Worm (Caenorhabditis elegans): ENCODE measurements around the gene aman-2.

ce11 chrV:11879732-11880131 is 53.3 kb downstream of the aman-2 start, which contains the start of gene sulp-5:
- TF ChIP-seq hnd-1 (tag; optimal IDR thresholded peaks at IDR 0.05), result no peak
- TF ChIP-seq ama-1 (optimal IDR thresholded peaks at IDR 0.05), result no peak
- TF ChIP-seq tbx-37 (GFP tag; conservative IDR thresholded peaks at IDR 0.05), result no peak
- TF ChIP-seq aly-1 (tag; optimal IDR thresholded peaks at IDR 0.05), result no peak
- no peak for TF ChIP-seq flt-1 (GFP tag; IDR thresholded peaks at IDR 0.05)
- TF ChIP-seq sea-1 (GFP tag; conservative IDR thresholded peaks at IDR 0.05), result no peak
- TF ChIP-seq tbx-11 (GFP tag; IDR thresholded peaks at IDR 0.05), result no peak
- no peak for TF ChIP-seq pes-1 (GFP tag; IDR thresholded peaks at IDR 0.05)
- no peak for TF ChIP-seq ets-7 (tag; optimal IDR thresholded peaks at IDR 0.05)
- no peak for TF ChIP-seq tra-4 (tag; optimal IDR thresholded peaks at IDR 0.05)
- TF ChIP-seq F13C5.2 (tag; optimal IDR thresholded peaks at IDR 0.05), result no peak
- no peak for TF ChIP-seq hmbx-1 (tag; optimal IDR thresholded peaks at IDR 0.05)

All from whole organism, early embryonic.